Fruit fly (Drosophila melanogaster): ENCODE data around the gene CG46309.
A peak's percentile ranks its signal among the peaks of the same experiment; 100 is the strongest.

CG46309 gene

DNA sequence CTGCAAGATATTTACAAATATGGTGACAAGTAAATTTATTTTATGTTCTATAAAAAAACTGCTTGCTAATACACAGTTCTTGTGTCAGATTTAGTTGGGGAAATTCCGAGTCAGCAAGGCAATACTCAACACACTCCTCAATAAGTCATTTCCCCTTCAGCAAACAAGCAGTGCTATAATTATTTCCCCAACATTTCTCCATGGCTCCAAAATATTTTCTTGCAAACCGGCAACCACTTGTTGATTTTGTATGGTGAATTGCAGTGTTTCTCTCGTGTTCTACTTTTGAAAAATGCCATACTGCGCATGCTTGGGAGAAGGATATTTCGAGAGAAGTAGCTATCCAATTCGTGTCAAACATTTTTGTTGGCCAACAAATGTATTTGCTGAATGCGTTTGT lies 53.4 kb downstream of the CG46309 start:
- TF ChIP-seq CG7101 (tag; optimal IDR thresholded peaks at IDR 0.05) (no peak), pad (GFP tag; optimal IDR thresholded peaks at IDR 0.05) (peak; percentile 95)
